Worm (Caenorhabditis elegans) whole organism, L4/young adult: ENCODE measurements around the gene drap-1.

Source experiments
- W03F9.2 ChIP-seq: fragments of 150-350 bp; optimal IDR thresholded peaks from 2 replicates; lab custom pipeline; 2014; ENCODE audit warnings: missing biosample characterization, missing genetic modification characterization
- dao-5 ChIP-seq: sonication (generic microtip); optimal IDR thresholded peaks from 2 replicates; lab custom pipeline; 2016; ENCODE audit warnings: missing genotype, missing genetic modification characterization, moderate library complexity, missing compliant biosample characterization
- him-1 ChIP-seq: sonication (generic microtip); optimal IDR thresholded peaks from 2 replicates; lab custom pipeline; 2016; ENCODE audit warnings: missing genotype, missing genetic modification reagents, missing genetic modification characterization, missing compliant biosample characterization

The drap-1 gene

ce11 chrV:9704399-9704798 lies 25.5 kb upstream of the drap-1 start:
- TF ChIP-seq dao-5 (tag; lab: Kevin White, UChicago) (no peak), W03F9.2 (tag; lab: Kevin White, UChicago) (no peak), him-1 (tag; lab: Kevin White, UChicago) (no peak)

DNA sequence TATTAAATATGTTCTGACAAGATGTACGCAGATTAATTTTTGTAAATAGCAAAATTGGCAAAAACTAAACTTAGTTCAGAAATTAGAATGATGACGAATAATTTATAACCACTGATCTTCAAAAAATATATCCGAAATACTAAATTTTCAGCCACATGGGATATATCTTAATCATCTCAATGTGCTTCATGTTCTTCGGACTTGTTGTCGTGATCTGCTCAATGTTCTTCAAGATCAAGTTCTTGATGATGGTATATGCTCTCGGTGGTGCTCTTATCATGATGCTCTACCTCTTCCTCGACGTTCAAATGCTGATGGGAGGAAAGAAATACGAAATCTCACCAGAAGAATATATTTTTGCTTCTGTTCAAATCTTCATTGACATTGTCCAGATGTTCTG lies 23.3 kb upstream of the drap-1 start:
- no peak for TF ChIP-seq W03F9.2 (tag; lab: Kevin White, UChicago)
- no peak for TF ChIP-seq him-1 (tag; lab: Kevin White, UChicago)
- TF ChIP-seq dao-5 (tag; lab: Kevin White, UChicago) = no peak

DNA sequence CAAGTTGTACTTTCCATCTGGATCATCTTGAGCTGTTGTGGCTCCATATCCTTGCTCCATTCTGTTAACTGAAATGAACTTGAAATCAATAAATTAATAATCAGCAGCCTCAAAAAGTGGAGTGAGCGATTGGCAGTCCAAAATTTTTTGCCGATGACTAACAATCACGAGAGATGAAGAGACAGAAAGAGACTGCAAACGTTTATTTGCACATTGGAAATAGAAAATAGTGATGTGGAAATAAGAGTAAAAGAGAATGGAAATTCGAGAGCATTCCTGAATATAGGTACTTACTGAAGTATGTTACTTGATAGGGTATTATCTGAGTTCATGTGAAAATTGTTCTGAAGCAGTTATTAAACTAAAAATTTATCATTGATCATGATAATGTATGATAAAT lies 20.2 kb upstream of the drap-1 start, which contains the start of gene tag-120:
Gene tag-120 (minus strand): TSS at position 68 of the 400 bp plus-strand sequence.
- no peak for TF ChIP-seq W03F9.2 (tag; lab: Kevin White, UChicago)
- TF ChIP-seq dao-5 (tag; lab: Kevin White, UChicago) = no peak
- TF ChIP-seq him-1 (tag; lab: Kevin White, UChicago) = no peak

DNA sequence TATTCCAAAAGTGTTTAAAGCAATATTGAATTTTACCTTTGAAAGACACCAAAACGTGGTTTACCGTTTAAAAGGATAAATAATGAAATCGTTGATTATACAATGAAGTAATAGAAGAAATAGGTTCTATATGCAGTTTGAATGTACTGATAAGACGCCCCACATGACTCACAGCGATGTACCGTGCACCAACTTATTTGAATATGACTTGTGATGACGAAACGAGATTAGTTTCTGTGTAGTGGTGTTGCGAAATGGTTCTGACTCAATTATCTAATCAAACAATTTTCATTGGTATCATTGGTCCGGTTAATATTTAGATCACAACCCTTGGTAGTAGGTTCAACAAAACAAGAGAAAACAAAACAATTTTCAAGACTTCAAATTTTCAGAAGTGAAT lies 18.7 kb upstream of the drap-1 start:
- no peak for TF ChIP-seq W03F9.2 (tag; lab: Kevin White, UChicago)
- no peak for TF ChIP-seq him-1 (tag; lab: Kevin White, UChicago)
- TF ChIP-seq dao-5 (tag; lab: Kevin White, UChicago) = no peak

DNA sequence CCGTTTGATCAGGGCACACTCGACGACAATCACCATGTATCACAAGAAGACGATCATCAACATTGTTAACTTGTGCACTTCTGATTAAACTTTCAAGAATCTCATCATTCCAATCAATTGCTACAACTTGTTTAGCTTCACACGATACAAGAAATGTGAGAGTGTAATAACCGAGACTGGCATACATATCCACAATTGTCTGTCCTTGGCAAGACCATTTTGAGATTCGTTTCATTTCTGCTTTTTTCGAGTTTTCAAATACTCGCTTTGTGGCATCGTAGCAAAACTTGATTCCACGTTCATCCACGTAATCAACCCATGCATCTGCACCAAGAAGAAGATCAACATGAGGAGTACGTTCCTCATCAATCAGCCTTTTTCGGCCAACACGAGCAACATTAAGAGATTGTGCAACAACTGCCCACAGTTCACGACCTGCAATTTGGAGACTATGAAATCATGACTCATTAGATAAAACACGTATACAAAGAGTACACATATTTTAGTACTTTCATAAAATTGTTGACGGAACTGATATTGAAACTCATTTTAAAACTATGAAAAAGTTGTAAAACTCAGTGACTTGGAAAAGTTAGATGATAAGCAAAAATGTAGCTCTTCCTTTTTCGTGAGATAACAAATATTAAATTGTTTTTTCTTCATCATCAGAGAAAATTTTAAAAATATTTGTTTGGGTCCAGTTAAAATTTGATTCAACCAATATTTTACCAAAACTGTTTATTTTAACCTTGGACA lies 17.3 kb upstream of the drap-1 start:
- TF ChIP-seq W03F9.2 (tag; lab: Kevin White, UChicago) (no peak), dao-5 (tag; lab: Kevin White, UChicago) (no peak), him-1 (tag; lab: Kevin White, UChicago) (no peak)

DNA sequence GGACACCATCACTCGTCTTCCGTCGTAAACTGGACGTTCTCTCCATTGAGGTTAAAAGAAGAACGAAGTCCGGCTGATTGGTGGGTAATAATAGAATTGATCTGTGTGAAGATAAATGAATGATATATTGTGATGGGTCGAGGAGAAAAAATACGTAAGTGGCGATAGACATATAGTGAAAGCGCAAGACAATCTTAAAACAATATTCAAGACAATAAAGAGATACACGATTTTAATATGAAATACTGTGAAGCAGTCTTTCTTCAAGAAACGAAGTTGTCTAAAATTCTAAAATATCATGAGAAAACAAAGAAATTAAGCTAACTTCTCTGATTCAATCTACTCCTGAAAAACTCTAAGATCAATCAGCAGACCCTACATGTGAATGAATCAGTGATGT lies 16.4 kb upstream of the drap-1 start, which contains the start of gene F40F9.10:
Gene F40F9.10 (minus strand): TSS at position 101 of the 400 bp plus-strand sequence.
- TF ChIP-seq him-1 (tag; lab: Kevin White, UChicago) (no peak), dao-5 (tag; lab: Kevin White, UChicago) (no peak), W03F9.2 (tag; lab: Kevin White, UChicago) (no peak)

DNA sequence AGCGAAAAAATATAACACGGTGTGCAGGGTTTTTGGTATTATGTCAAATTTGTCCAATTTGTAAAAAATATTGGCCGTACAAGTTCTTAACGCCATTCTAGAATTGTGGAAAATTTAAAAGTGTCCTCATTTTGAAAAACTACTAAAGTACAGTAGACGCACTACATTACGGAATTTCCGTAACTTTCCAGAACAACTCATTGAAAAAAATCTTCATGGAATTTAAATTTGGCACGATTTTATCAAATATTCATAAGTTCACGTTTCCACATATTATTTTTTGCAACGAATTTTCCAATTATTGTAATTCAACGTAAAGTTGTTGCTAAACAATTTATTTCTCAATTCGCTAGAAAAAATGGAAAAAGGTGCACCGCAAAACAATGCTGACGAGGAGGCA lies 15.0 kb upstream of the drap-1 start, which contains the start of gene F40F9.3:
Gene F40F9.3 (plus strand): TSS at position 301 of the 400 bp plus-strand sequence.
- no peak for TF ChIP-seq W03F9.2 (tag; lab: Kevin White, UChicago)
- no peak for TF ChIP-seq dao-5 (tag; lab: Kevin White, UChicago)
- no peak for TF ChIP-seq him-1 (tag; lab: Kevin White, UChicago)

DNA sequence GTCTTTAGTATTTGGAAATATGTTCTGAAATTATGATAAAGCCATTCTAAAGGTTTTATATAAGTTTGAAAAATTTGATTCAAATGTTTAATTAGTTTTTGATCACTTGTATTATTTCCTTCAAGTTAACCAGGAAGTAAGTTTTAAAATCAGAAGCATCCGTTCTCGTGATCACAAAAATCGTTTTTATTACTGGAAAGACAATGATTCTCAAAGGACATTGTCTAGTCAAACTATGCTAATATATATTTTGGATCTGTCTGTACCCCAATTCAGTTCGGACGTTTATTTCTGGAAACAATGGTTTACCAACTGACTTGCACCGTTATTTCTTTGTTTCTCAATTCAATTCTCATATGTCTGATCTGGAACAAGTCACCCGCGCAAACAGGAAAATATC lies 13.5 kb upstream of the drap-1 start, which contains the start of gene str-188:
Gene str-188 (plus strand): TSS at position 301 of the 400 bp plus-strand sequence.
- TF ChIP-seq W03F9.2 (tag; lab: Kevin White, UChicago) (no peak), dao-5 (tag; lab: Kevin White, UChicago) (no peak), him-1 (tag; lab: Kevin White, UChicago) (no peak)

- no peak for TF ChIP-seq him-1 (tag; lab: Kevin White, UChicago)
- no peak for TF ChIP-seq dao-5 (tag; lab: Kevin White, UChicago)
- no peak for TF ChIP-seq W03F9.2 (tag; lab: Kevin White, UChicago)
Measured at ce11 chrV:9724021-9724671, 5.8 kb upstream of the drap-1 start, which contains the start of gene slcr-46.3. Gene slcr-46.3, minus strand, starts transcription at chrV:9724106.

DNA sequence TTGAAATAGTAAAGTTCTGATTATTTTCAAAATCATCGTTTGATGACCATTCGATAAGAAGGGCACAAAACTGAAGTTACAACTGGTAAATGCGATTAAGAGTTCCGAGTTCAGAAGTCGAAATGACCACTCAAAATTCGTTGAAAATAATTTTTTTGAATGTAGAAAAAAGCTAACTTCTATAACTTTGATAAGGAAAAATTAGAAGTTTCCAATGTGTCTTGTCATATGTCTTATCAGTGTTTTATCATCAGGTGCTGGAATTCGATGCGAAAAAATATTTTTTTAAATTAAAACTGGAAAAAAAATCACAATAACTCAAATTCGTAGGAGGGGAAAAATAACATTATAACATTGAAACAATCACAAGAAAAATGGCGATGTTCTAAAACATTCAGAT lies 4.2 kb upstream of the drap-1 start:
- TF ChIP-seq W03F9.2 (tag; lab: Kevin White, UChicago) = no peak
- TF ChIP-seq him-1 (tag; lab: Kevin White, UChicago) = no peak
- no peak for TF ChIP-seq dao-5 (tag; lab: Kevin White, UChicago)

DNA sequence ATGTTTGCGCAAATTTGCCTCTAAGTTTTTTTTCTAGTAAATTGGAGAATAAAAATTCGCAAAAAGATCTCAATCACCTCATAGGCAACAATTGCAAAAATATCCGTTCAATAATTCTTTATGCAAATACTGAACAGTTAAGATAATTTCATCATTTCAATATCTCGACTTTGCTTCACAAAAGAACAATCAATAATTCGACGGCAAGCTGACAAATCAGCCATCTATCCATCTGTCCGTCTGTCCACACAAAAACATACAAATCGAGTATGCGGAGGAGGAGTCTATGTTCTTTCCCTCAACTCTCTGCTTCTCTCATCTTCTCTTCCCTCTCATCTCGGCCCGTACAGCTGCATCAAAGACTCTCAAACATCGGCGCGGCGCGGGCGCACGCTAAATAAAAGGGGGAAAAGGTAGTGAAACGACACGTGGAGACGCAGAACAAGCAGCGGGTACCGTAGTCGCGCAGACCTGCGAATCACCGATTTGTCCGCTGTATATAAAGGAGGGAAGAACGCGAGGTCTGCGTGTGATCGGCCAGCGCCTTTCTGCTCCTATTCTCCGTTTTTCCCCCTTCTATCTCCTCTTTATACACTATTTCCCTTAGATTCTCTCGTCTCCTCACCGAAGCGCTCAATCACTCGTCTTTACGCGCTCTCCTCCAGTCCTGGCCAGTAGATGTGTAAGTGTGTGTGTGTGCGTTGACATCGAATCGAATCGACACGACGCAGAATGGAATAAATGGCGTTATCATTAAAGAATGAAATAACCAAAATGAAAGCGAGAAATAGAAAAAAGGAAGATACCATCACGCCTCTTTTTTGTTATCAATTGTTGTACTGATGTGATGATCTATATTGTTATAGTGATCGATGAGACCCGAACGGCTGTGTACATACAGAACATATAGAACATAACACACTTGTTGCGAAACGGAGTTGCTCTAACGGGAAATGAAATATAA lies 1.1 kb downstream of the drap-1 start:
- peak; percentile 39 for TF ChIP-seq dao-5 (tag; lab: Kevin White, UChicago)
- TF ChIP-seq him-1 (tag; lab: Kevin White, UChicago) = peak; percentile 96
- peak; percentile 38 for TF ChIP-seq W03F9.2 (tag; lab: Kevin White, UChicago)

DNA sequence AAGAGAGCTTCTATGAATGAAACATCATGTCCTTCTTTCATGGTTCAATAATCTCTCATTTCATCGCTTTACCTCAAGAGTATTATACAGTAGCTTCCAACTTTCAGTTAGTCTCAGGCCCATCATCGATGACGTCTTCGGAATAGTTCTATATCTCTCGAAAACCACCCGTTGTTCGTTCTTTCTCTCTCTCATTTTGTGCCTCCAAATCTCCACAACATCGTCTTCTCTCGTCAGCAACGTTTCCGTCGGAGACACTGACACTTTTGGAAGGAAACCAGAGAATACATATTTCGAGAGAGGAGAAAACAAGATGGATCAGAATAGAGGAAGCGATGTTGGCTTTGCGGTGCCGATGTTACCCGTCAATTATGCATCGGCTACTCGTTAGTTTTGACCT lies 1.9 kb downstream of the drap-1 start:
- TF ChIP-seq W03F9.2 (tag; lab: Kevin White, UChicago) = no peak
